Worm (Caenorhabditis elegans) whole organism, L3 larva: ENCODE results near the gene mpk-2.

ENCODE experiments used
- ama-1 ChIP-seq: fragments of 150-350 bp; optimal IDR thresholded peaks from 2 replicates; lab custom pipeline; 2018
- elt-3 ChIP-seq, 3 experiments: fragments of 150-350 bp in 1 of 3; sonication (generic microtip) in 2 of 3; optimal IDR thresholded peaks; 2 replicates in 2 of 3; 4 replicates in 1 of 3; lab custom pipeline; 2014 to 2017; ENCODE audit warnings: missing biosample characterization in 3 of 3, missing genetic modification characterization in 3 of 3
- nhr-12 ChIP-seq: fragments of 150-350 bp; optimal IDR thresholded peaks from 2 replicates; lab custom pipeline; 2014; ENCODE audit warnings: missing biosample characterization, missing genetic modification characterization
- nhr-237 ChIP-seq: fragments of 150-350 bp; optimal IDR thresholded peaks from 2 replicates; lab custom pipeline; 2014; ENCODE audit warnings: missing biosample characterization, missing genetic modification characterization
- nhr-76 ChIP-seq: fragments of 150-350 bp; sonication (generic microtip); optimal IDR thresholded peaks from 5 replicates; lab custom pipeline; 2014; ENCODE audit warnings: missing biosample characterization, missing genetic modification characterization
- unc-62 ChIP-seq: fragments of 150-350 bp; sonication (generic microtip); optimal IDR thresholded peaks from 4 replicates; lab custom pipeline; 2014; ENCODE audit warnings: missing biosample characterization, missing genetic modification reagents, missing genetic modification characterization

DNA sequence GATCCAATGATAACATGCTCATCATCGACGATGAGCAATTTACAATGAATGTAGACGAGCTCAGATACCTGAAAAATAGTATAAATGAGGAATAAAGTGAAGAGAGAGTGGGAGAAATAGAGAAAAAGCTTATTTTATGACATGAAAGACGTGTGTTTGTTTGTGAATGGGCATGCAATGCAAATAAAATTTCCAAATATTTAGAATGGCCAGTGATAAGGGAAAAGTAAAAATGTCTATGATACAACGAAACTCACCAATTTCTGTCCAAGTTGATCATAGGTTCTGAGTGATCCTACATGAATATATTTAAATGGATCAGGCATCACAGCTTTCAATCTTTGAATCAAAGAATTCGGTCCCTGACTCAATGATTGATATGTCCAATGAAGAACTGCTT is 17.8 kb upstream of the mpk-2 start:
- TF ChIP-seq nhr-12 (no peak), ama-1 (lab: Kevin White, UChicago) (no peak), elt-3 (tag; optimal IDR thresholded peaks at IDR 0.05; lab: Kevin White, UChicago) (no peak), nhr-76 (tag; lab: Kevin White, UChicago) (no peak), nhr-237 (no peak), unc-62 (no peak)
